Worm (Caenorhabditis elegans) whole organism, late embryonic: Measurements from ENCODE around the gene spo-11.

Experiments used
- F13H6.1 ChIP-seq: sonication (generic microtip); optimal IDR thresholded peaks from 2 replicates; lab custom pipeline; 2016; ENCODE audit warnings: missing genetic modification characterization, missing compliant biosample characterization
- K02D7.2 ChIP-seq: sonication (generic microtip); optimal IDR thresholded peaks from 2 replicates; lab custom pipeline; 2017; ENCODE audit warnings: mild to moderate bottlenecking, missing genetic modification characterization, missing compliant biosample characterization
- T23F11.4 ChIP-seq: fragments of 200-800 bp; sonication (Bioruptor generic); optimal IDR thresholded peaks from 2 replicates; lab custom pipeline; 2018; ENCODE audit warnings: mild to moderate bottlenecking, missing genetic modification characterization, missing compliant biosample characterization
- ahr-1 ChIP-seq: sonication (generic microtip); optimal IDR thresholded peaks from 2 replicates; lab custom pipeline; 2016; ENCODE audit warnings: missing genetic modification characterization, missing compliant biosample characterization
- ama-1 ChIP-seq: fragments of 150-350 bp; optimal IDR thresholded peaks from 2 replicates; lab custom pipeline; 2014
- ceh-14 ChIP-seq: sonication (generic microtip); optimal IDR thresholded peaks from 2 replicates; lab custom pipeline; 2016; ENCODE audit warnings: missing genotype, missing genetic modification characterization, missing compliant biosample characterization
- ceh-18 ChIP-seq: sonication (generic microtip); optimal IDR thresholded peaks from 2 replicates; lab custom pipeline; 2016; ENCODE audit warnings: missing genetic modification characterization, missing compliant biosample characterization
- ceh-22 ChIP-seq: sonication (generic microtip); optimal IDR thresholded peaks from 2 replicates; lab custom pipeline; 2017; ENCODE audit warnings: missing biosample characterization, missing genetic modification characterization
- ceh-24 ChIP-seq: sonication (generic microtip); optimal IDR thresholded peaks from 2 replicates; lab custom pipeline; 2016; ENCODE audit warnings: mild to moderate bottlenecking, missing genetic modification characterization, missing compliant biosample characterization
- ceh-31 ChIP-seq: sonication (generic microtip); optimal IDR thresholded peaks from 2 replicates; lab custom pipeline; 2016; ENCODE audit warnings: missing genetic modification characterization, missing compliant biosample characterization
- ceh-48 ChIP-seq: sonication (generic microtip); optimal IDR thresholded peaks from 2 replicates; lab custom pipeline; 2016; ENCODE audit warnings: missing genetic modification characterization, inconsistent platforms, missing compliant biosample characterization
- ceh-6 ChIP-seq: fragments of 200-800 bp; sonication (Bioruptor generic); optimal IDR thresholded peaks from 2 replicates; lab custom pipeline; 2018; ENCODE audit warnings: mild to moderate bottlenecking, missing genetic modification characterization, missing compliant biosample characterization
- che-1 ChIP-seq: sonication (generic microtip); optimal IDR thresholded peaks from 2 replicates; lab custom pipeline; 2016; ENCODE audit warnings: mild to moderate bottlenecking, missing genetic modification characterization, missing compliant biosample characterization
- dve-1 ChIP-seq: sonication (generic microtip); optimal IDR thresholded peaks from 2 replicates; lab custom pipeline; 2017; ENCODE audit warnings: antibody characterized with exemption, mild to moderate bottlenecking, missing genetic modification characterization, missing compliant biosample characterization
- elt-4 ChIP-seq: sonication (generic microtip); optimal IDR thresholded peaks from 2 replicates; lab custom pipeline; 2016; ENCODE audit warnings: missing genetic modification characterization, missing compliant biosample characterization
- ets-4 ChIP-seq: sonication (generic microtip); optimal IDR thresholded peaks from 2 replicates; lab custom pipeline; 2016; ENCODE audit warnings: missing genetic modification characterization, missing compliant biosample characterization
- eyg-1 ChIP-seq: sonication (generic microtip); optimal IDR thresholded peaks from 2 replicates; lab custom pipeline; 2016; ENCODE audit warnings: missing genotype, missing genetic modification characterization, missing compliant biosample characterization
- fax-1 ChIP-seq: sonication (generic microtip); optimal IDR thresholded peaks from 2 replicates; lab custom pipeline; 2016; ENCODE audit warnings: missing genotype, missing genetic modification characterization, missing compliant biosample characterization
- fkh-10 ChIP-seq: fragments of 150-350 bp; optimal IDR thresholded peaks from 2 replicates; lab custom pipeline; 2014; ENCODE audit warnings: missing biosample characterization, missing genetic modification reagents, missing genetic modification characterization
- gmeb-2 ChIP-seq: sonication (generic microtip); optimal IDR thresholded peaks from 2 replicates; lab custom pipeline; 2016; ENCODE audit warnings: missing genetic modification characterization, inconsistent platforms, missing compliant biosample characterization
- hlh-15 ChIP-seq: sonication (generic microtip); optimal IDR thresholded peaks from 2 replicates; lab custom pipeline; 2016; ENCODE audit warnings: missing genetic modification characterization, missing compliant biosample characterization
- hlh-30 ChIP-seq: sonication (generic microtip); optimal IDR thresholded peaks from 2 replicates; lab custom pipeline; 2017; ENCODE audit warnings: antibody characterized with exemption, missing genetic modification characterization, missing compliant biosample characterization; ENCODE audit not compliant: insufficient read depth
- lim-6 ChIP-seq: sonication (generic microtip); optimal IDR thresholded peaks from 2 replicates; lab custom pipeline; 2016; ENCODE audit warnings: missing genetic modification characterization, missing compliant biosample characterization
- lin-11 ChIP-seq: fragments of 200-800 bp; sonication (Bioruptor generic); optimal IDR thresholded peaks from 2 replicates; lab custom pipeline; 2018; ENCODE audit warnings: mild to moderate bottlenecking, missing genetic modification characterization, missing compliant biosample characterization
- mec-3 ChIP-seq: sonication (generic microtip); optimal IDR thresholded peaks from 2 replicates; lab custom pipeline; 2016; ENCODE audit warnings: borderline replicate concordance, missing genetic modification characterization, missing compliant biosample characterization
- nhr-11 ChIP-seq: fragments of 150-350 bp; optimal IDR thresholded peaks from 2 replicates; lab custom pipeline; 2014; ENCODE audit warnings: missing biosample characterization, missing genetic modification characterization
- odd-2 ChIP-seq: sonication (generic microtip); optimal IDR thresholded peaks from 2 replicates; lab custom pipeline; 2017; ENCODE audit warnings: antibody characterized with exemption, mild to moderate bottlenecking, missing genetic modification characterization, missing compliant biosample characterization
- pha-4 ChIP-seq: fragments of 150-350 bp; optimal IDR thresholded peaks from 2 replicates; lab custom pipeline; 2018; ENCODE audit warnings: missing biosample characterization, missing genetic modification reagents, missing genetic modification characterization
- pros-1 ChIP-seq: fragments of 150-350 bp; optimal IDR thresholded peaks from 2 replicates; lab custom pipeline; 2014; ENCODE audit warnings: missing biosample characterization, missing genetic modification reagents, missing genetic modification characterization
- sdc-2 ChIP-seq: sonication (generic microtip); optimal IDR thresholded peaks from 2 replicates; lab custom pipeline; 2016; ENCODE audit warnings: missing genotype, missing genetic modification characterization, missing compliant biosample characterization
- sox-4 ChIP-seq: sonication (generic microtip); optimal IDR thresholded peaks from 2 replicates; lab custom pipeline; 2017; ENCODE audit warnings: mild to moderate bottlenecking, missing genetic modification characterization, inconsistent platforms, missing compliant biosample characterization
- syd-9 ChIP-seq: sonication (generic microtip); optimal IDR thresholded peaks from 2 replicates; lab custom pipeline; 2016; ENCODE audit warnings: mild to moderate bottlenecking, missing genetic modification characterization, moderate library complexity, missing compliant biosample characterization
- tbx-7 ChIP-seq: sonication (generic microtip); optimal IDR thresholded peaks from 2 replicates; lab custom pipeline; 2016; ENCODE audit warnings: missing genotype, missing genetic modification characterization, missing compliant biosample characterization
- unc-42 ChIP-seq: sonication (generic microtip); optimal IDR thresholded peaks from 2 replicates; lab custom pipeline; 2016; ENCODE audit warnings: missing genotype, missing genetic modification characterization, missing compliant biosample characterization
- unc-55 ChIP-seq: sonication (generic microtip); optimal IDR thresholded peaks from 2 replicates; lab custom pipeline; 2017; ENCODE audit warnings: missing biosample characterization, missing genetic modification reagents, missing genetic modification characterization
- unc-86 ChIP-seq: sonication (generic microtip); optimal IDR thresholded peaks from 2 replicates; lab custom pipeline; 2016; ENCODE audit warnings: missing genetic modification characterization, missing compliant biosample characterization
- zip-5 ChIP-seq: sonication (generic microtip); optimal IDR thresholded peaks from 2 replicates; lab custom pipeline; 2016; ENCODE audit warnings: missing genetic modification characterization, missing compliant biosample characterization

Gene spo-11

ce11 chrIV:11097795-11098194 is 26.9 kb downstream of the spo-11 start, which contains the start of gene M7.12:
Gene M7.12 (minus strand): TSS chrIV:11097982.
- TF ChIP-seq ceh-6 (GFP tag; lab: Kevin White, UChicago), result no peak
- TF ChIP-seq T23F11.4, result no peak
- TF ChIP-seq ceh-18 (tag; lab: Kevin White, UChicago), result no peak
- TF ChIP-seq F13H6.1 (tag; lab: Kevin White, UChicago), result no peak
- TF ChIP-seq fkh-10 (GFP tag; lab: Kevin White, UChicago), result no peak
- TF ChIP-seq tbx-7 (tag; lab: Kevin White, UChicago), result no peak
- no peak for TF ChIP-seq odd-2 (tag; lab: Kevin White, UChicago)
- TF ChIP-seq ama-1, result no peak
- no peak for TF ChIP-seq ahr-1 (tag; lab: Kevin White, UChicago)
- TF ChIP-seq sox-4 (tag; lab: Kevin White, UChicago), result no peak
- no peak for TF ChIP-seq K02D7.2
- no peak for TF ChIP-seq pros-1 (tag; lab: Kevin White, UChicago)
- no peak for TF ChIP-seq lim-6 (tag; lab: Kevin White, UChicago)
- no peak for TF ChIP-seq zip-5 (tag; lab: Kevin White, UChicago)
- no peak for TF ChIP-seq ceh-31 (tag; lab: Kevin White, UChicago)
- no peak for TF ChIP-seq ceh-14 (tag; lab: Kevin White, UChicago)
- no peak for TF ChIP-seq che-1 (tag; lab: Kevin White, UChicago)
- TF ChIP-seq syd-9 (tag; lab: Kevin White, UChicago), result no peak
- no peak for TF ChIP-seq ceh-22 (tag; lab: Kevin White, UChicago)
- TF ChIP-seq hlh-15 (tag; lab: Kevin White, UChicago), result no peak

- TF ChIP-seq unc-42 (tag; lab: Kevin White, UChicago) (peak; percentile 41), gmeb-2 (tag; lab: Kevin White, UChicago) (no peak), unc-55 (peak; percentile 32), ahr-1 (tag; lab: Kevin White, UChicago) (no peak), mec-3 (tag; lab: Kevin White, UChicago) (no peak), elt-4 (tag; lab: Kevin White, UChicago) (no peak)
Measured at ce11 chrIV:11094974-11095373, 29.7 kb downstream of the spo-11 start, which contains the start of gene M7.8. Gene M7.8 (minus strand): TSS chrIV:11095085.

- TF ChIP-seq unc-42 (tag; lab: Kevin White, UChicago) (no peak), K02D7.2 (no peak), lin-11 (no peak), zip-5 (tag; lab: Kevin White, UChicago) (no peak), hlh-30 (tag; lab: Kevin White, UChicago) (no peak), ceh-22 (tag; lab: Kevin White, UChicago) (no peak), ets-4 (no peak), nhr-11 (tag; lab: Kevin White, UChicago) (no peak), ceh-24 (tag; lab: Kevin White, UChicago) (no peak), pros-1 (tag; lab: Kevin White, UChicago) (no peak), eyg-1 (tag; lab: Kevin White, UChicago) (no peak), sdc-2 (no peak), hlh-15 (tag; lab: Kevin White, UChicago) (no peak), pha-4 (tag; lab: Kevin White, UChicago) (no peak), odd-2 (tag; lab: Kevin White, UChicago) (no peak), ceh-48 (no peak), che-1 (tag; lab: Kevin White, UChicago) (no peak), ceh-14 (tag; lab: Kevin White, UChicago) (no peak)
Measured at ce11 chrIV:11094052-11094451, 30.6 kb downstream of the spo-11 start.

- no peak for TF ChIP-seq fax-1
- TF ChIP-seq ceh-18 (tag; lab: Kevin White, UChicago), result no peak
- TF ChIP-seq nhr-11 (tag; lab: Kevin White, UChicago), result no peak
- no peak for TF ChIP-seq mec-3 (tag; lab: Kevin White, UChicago)
- TF ChIP-seq dve-1 (tag; lab: Kevin White, UChicago), result no peak
- TF ChIP-seq unc-86 (tag; lab: Kevin White, UChicago), result no peak
Measured at ce11 chrIV:11092502-11093080, 32.1 kb downstream of the spo-11 start, which contains the start of gene bcc-1. Gene bcc-1 (minus strand): TSS chrIV:11092552.
